Fruit fly (Drosophila melanogaster): ENCODE results near the gene CG14671.

Gene CG14671

DNA sequence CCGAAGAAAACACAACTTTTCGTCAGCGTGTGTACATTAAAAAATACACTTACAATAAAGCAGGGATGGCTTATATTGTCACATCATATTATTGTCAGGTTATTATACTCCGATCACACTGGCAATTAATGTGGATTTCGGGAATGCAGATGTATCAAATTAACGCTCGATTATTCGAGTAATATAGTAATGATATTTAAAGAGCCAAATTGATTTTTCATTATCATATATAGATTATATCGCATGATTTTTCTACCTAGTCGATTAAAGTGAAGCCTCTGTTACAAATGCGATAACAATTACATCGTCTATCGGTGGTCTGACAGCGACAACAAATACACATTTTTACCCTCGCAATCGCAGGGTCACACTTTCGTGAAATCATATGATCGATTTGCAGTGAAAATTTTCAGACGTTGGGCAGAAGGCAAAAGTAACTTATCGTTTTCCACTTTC, 26.8 kb upstream of the CG14671 start, which contains the start of the genes noi and Vha26 (continued):
- TF ChIP-seq CG17328 (GFP tag; IDR thresholded peaks at IDR 0.05) (no peak), CG10979 (tag; optimal IDR thresholded peaks at IDR 0.05) (peak; percentile 21), CG17385 (GFP tag; optimal IDR thresholded peaks at IDR 0.05) (no peak), row (GFP tag; IDR thresholded peaks at IDR 0.05) (peak; percentile 91), danr (GFP tag; IDR thresholded peaks at IDR 0.05) (no peak), Dek (tag; optimal IDR thresholded peaks at IDR 0.05) (no peak), CG1792 (GFP tag; optimal IDR thresholded peaks at IDR 0.05) (no peak), sna (GFP tag; IDR thresholded peaks at IDR 0.05; ENCODE audit: partially characterized antibody) (peak; percentile 37; the same call in 1 of the 2 replicates), TFAM (GFP tag; optimal IDR thresholded peaks at IDR 0.05) (no peak), CG10209 (GFP tag; optimal IDR thresholded peaks at IDR 0.05) (no peak), CG15479 (GFP tag; optimal IDR thresholded peaks at IDR 0.05) (no peak), ftz-f1 (GFP tag; optimal IDR thresholded peaks at IDR 0.05) (peak; percentile 12), CG2116 (GFP tag; optimal IDR thresholded peaks at IDR 0.05) (peak; percentile 76), yki (optimal IDR thresholded peaks at IDR 0.05) (no peak), luna (GFP tag; optimal IDR thresholded peaks at IDR 0.05) (no peak), da (GFP tag; optimal IDR thresholded peaks at IDR 0.05) (peak; percentile 8), lmd (GFP tag; IDR thresholded peaks at IDR 0.05) (no peak), salm (tag; optimal IDR thresholded peaks at IDR 0.05) (no peak), CG3726 (GFP tag; IDR thresholded peaks at IDR 0.05) (no peak), kay (GFP tag; optimal IDR thresholded peaks at IDR 0.05) (no peak), CHES-1-like (GFP tag; optimal IDR thresholded peaks at IDR 0.05) (peak; percentile 3), dysf (GFP tag; IDR thresholded peaks at IDR 0.05) (0 out of 3 replicates have a peak, but pooled peaks have one; percentile 35), Med (GFP tag) (peak; percentile 91), cwo (GFP tag; optimal IDR thresholded peaks at IDR 0.05) (no peak), shn (GFP tag; optimal IDR thresholded peaks at IDR 0.05) (peak; percentile 20), Sry-β (GFP tag; optimal IDR thresholded peaks at IDR 0.05) (peak; percentile 18), CG18619 (GFP tag; optimal IDR thresholded peaks at IDR 0.05) (peak; percentile 20), Doc2 (GFP tag; IDR thresholded peaks at IDR 0.05) (no peak), sqz (GFP tag; optimal IDR thresholded peaks at IDR 0.05) (no peak), CG14667 (GFP tag; IDR thresholded peaks at IDR 0.05) (no peak), Dad (GFP tag; optimal IDR thresholded peaks at IDR 0.05) (no peak), D19B (GFP tag; optimal IDR thresholded peaks at IDR 0.05) (no peak), MESR4 (GFP tag; optimal IDR thresholded peaks at IDR 0.05) (no peak), CG5180 (GFP tag; optimal IDR thresholded peaks at IDR 0.05) (no peak), CG11560 (tag; IDR thresholded peaks at IDR 0.05) (peak; percentile 40; the same call in 2 of the 3 replicates), zf30C (GFP tag; optimal IDR thresholded peaks at IDR 0.05) (peak; percentile 54), CG34422 (GFP tag; IDR thresholded peaks at IDR 0.05) (no peak), bsh (GFP tag; optimal IDR thresholded peaks at IDR 0.05) (peak in 1 of 2 experiments; percentile 30), Usf (GFP tag; optimal IDR thresholded peaks at IDR 0.05) (no peak), CG4424 (GFP tag; optimal IDR thresholded peaks at IDR 0.05) (peak; percentile 3), CG18011 (GFP tag; optimal IDR thresholded peaks at IDR 0.05) (no peak), onecut (GFP tag; IDR thresholded peaks at IDR 0.05) (peak; percentile 59), Stat92E (GFP tag; optimal IDR thresholded peaks at IDR 0.05) (peak in 1 of 3 experiments; percentile 50), h (optimal IDR thresholded peaks at IDR 0.05) (no peak), HLHmδ (GFP tag; optimal IDR thresholded peaks at IDR 0.05) (no peak), CG32532 (GFP tag; IDR thresholded peaks at IDR 0.05) (peak; percentile 64; the same call in 1 of the 2 replicates), vfl (GFP tag; optimal IDR thresholded peaks at IDR 0.05) (no peak), trem (tag; optimal IDR thresholded peaks at IDR 0.05) (peak; percentile 91), pb (GFP tag; optimal IDR thresholded peaks at IDR 0.05) (no peak), fd96Cb (tag; optimal IDR thresholded peaks at IDR 0.05) (peak; percentile 18), CG16863 (GFP tag; optimal IDR thresholded peaks at IDR 0.05) (no peak)
